Fruit fly (Drosophila melanogaster) whole organism, wandering third instar larva: ENCODE measurements around the gene Sod1.

ENCODE experiments used
- Abd-B ChIP-seq: fragments of >200 bp; optimal IDR thresholded peaks from 2 replicates; lab custom pipeline; 2017; ENCODE audit warnings: missing biosample characterization, missing genetic modification characterization
- CG32264 ChIP-seq: fragments of 200-800 bp; sonication (Bioruptor generic); optimal IDR thresholded peaks from 2 replicates; lab custom pipeline; 2016; ENCODE audit warnings: missing biosample characterization, missing genetic modification characterization
- CG9705 ChIP-seq: fragments of 200-800 bp; sonication (Bioruptor generic); optimal IDR thresholded peaks from 2 replicates; lab custom pipeline; 2018; ENCODE audit warnings: missing biosample characterization, mild to moderate bottlenecking, missing genetic modification characterization
- CrebA ChIP-seq: fragments of 200-800 bp; sonication (Bioruptor generic); optimal IDR thresholded peaks from 2 replicates; lab custom pipeline; 2016; ENCODE audit warnings: missing biosample characterization, mild to moderate bottlenecking, missing genetic modification characterization, borderline replicate concordance
- Dfd ChIP-seq: fragments of >200 bp; optimal IDR thresholded peaks from 2 replicates; lab custom pipeline; 2017; ENCODE audit warnings: missing biosample characterization, missing genetic modification characterization
- Dif ChIP-seq: fragments of 200-275, 200-300 bp; sonication (Bioruptor generic); optimal IDR thresholded peaks from 2 replicates; lab custom pipeline; 2018; ENCODE audit warnings: missing biosample characterization, missing genetic modification characterization; ENCODE audit not compliant: partially characterized antibody
- GATAd ChIP-seq: sonication (Bioruptor generic); optimal IDR thresholded peaks from 2 replicates; lab custom pipeline; 2016; ENCODE audit warnings: missing biosample characterization, missing genetic modification characterization
- HLH106 ChIP-seq: fragments of 200-800 bp; optimal IDR thresholded peaks from 3 replicates; lab custom pipeline; 2019; ENCODE audit warnings: missing biosample characterization, mild to moderate bottlenecking, missing genetic modification characterization, moderate library complexity
- Hnf4 ChIP-seq: fragments of 200-800 bp; sonication (Bioruptor generic); optimal IDR thresholded peaks from 2 replicates; lab custom pipeline; 2016; ENCODE audit warnings: missing biosample characterization, mild to moderate bottlenecking, missing genetic modification characterization
- Hr78 ChIP-seq: fragments of >200 bp; optimal IDR thresholded peaks from 2 replicates; lab custom pipeline; 2017; ENCODE audit warnings: missing biosample characterization, missing genetic modification characterization
- Hr83 ChIP-seq: fragments of 200-300 bp; sonication (Bioruptor generic); optimal IDR thresholded peaks from 2 replicates; lab custom pipeline; 2016; ENCODE audit warnings: missing biosample characterization, mild to moderate bottlenecking, missing genetic modification characterization, moderate library complexity; ENCODE audit not compliant: poor library complexity, severe bottlenecking
- Jra ChIP-seq: sonication (Bioruptor generic); optimal IDR thresholded peaks from 2 replicates; lab custom pipeline; 2016; ENCODE audit warnings: missing biosample characterization, missing genetic modification characterization
- Mio ChIP-seq: sonication (Bioruptor generic); optimal IDR thresholded peaks from 2 replicates; lab custom pipeline; 2016; ENCODE audit warnings: missing biosample characterization, missing genetic modification characterization
- Myc ChIP-seq: fragments of >200 bp; optimal IDR thresholded peaks from 2 replicates; lab custom pipeline; 2017
- N ChIP-seq: fragments of >200 bp; optimal IDR thresholded peaks from 2 replicates; lab custom pipeline; 2018; ENCODE audit warnings: missing biosample characterization, missing external identifiers, missing genetic modification characterization
- OdsH ChIP-seq: fragments of 200-800 bp; sonication (Bioruptor generic); optimal IDR thresholded peaks from 2 replicates; lab custom pipeline; 2016; ENCODE audit warnings: missing biosample characterization, mild to moderate bottlenecking, missing genetic modification characterization
- Rel ChIP-seq, 2 experiments: fragments of 200-800 bp; sonication (Bioruptor generic) in 1 of 2; optimal IDR thresholded peaks; 2 replicates in 1 of 2; 3 replicates in 1 of 2; lab custom pipeline; 2016 to 2019; ENCODE audit warnings: mild to moderate bottlenecking in 2 of 2, missing biosample characterization in 2 of 2, missing genetic modification characterization in 2 of 2, moderate library complexity in 1 of 2
- Sp1 ChIP-seq: fragments of 200-800 bp; sonication (Bioruptor generic); optimal IDR thresholded peaks from 3 replicates; lab custom pipeline; 2019; ENCODE audit warnings: missing biosample characterization, mild to moderate bottlenecking, missing genetic modification characterization, moderate library complexity
- Vsx2 ChIP-seq: fragments of 200-300, 225-300 bp; sonication (Bioruptor generic); optimal IDR thresholded peaks from 2 replicates; lab custom pipeline; 2018; ENCODE audit warnings: missing biosample characterization, missing genetic modification characterization; ENCODE audit not compliant: partially characterized antibody
- br ChIP-seq: fragments of 200-800 bp; sonication (Bioruptor generic); optimal IDR thresholded peaks from 2 replicates; lab custom pipeline; 2016; ENCODE audit warnings: missing biosample characterization, missing genetic modification characterization
- brk ChIP-seq: fragments of 200-800 bp; sonication (Bioruptor generic); optimal IDR thresholded peaks from 2 replicates; lab custom pipeline; 2016; ENCODE audit warnings: missing biosample characterization, mild to moderate bottlenecking, missing genetic modification characterization
- dl ChIP-seq, 2 experiments: fragments of 175-275, 200-275 bp in 1 of 2; fragments of 200-275 bp in 1 of 2; sonication (Bioruptor generic); optimal IDR thresholded peaks; lab custom pipeline; 2018; ENCODE audit warnings: mild to moderate bottlenecking in 2 of 2, missing biosample characterization in 2 of 2, missing genetic modification characterization in 2 of 2, moderate library complexity in 2 of 2; ENCODE audit not compliant: partially characterized antibody in 2 of 2, insufficient read depth in 1 of 2
- dmrt93B ChIP-seq: fragments of 200-800 bp; sonication (Bioruptor generic); optimal IDR thresholded peaks from 2 replicates; lab custom pipeline; 2018; ENCODE audit warnings: missing biosample characterization, mild to moderate bottlenecking, missing genetic modification characterization
- dsf ChIP-seq: sonication (Bioruptor generic); optimal IDR thresholded peaks from 2 replicates; lab custom pipeline; 2016; ENCODE audit warnings: missing biosample characterization, missing genetic modification characterization, borderline replicate concordance
- ey ChIP-seq: fragments of 200-800 bp; sonication (Bioruptor generic); optimal IDR thresholded peaks from 2 replicates; lab custom pipeline; 2016; ENCODE audit warnings: missing biosample characterization, missing genetic modification characterization
- foxo ChIP-seq, 2 experiments: fragments of 200-800 bp; sonication (Bioruptor generic); optimal IDR thresholded peaks; 2 replicates in 1 of 2; 3 replicates in 1 of 2; lab custom pipeline; 2016 to 2017; ENCODE audit warnings: missing biosample characterization in 2 of 2, missing genetic modification characterization in 2 of 2
- fru ChIP-seq: fragments of 200-800 bp; sonication (Bioruptor generic); optimal IDR thresholded peaks from 3 replicates; lab custom pipeline; 2016; ENCODE audit warnings: missing biosample characterization, mild to moderate bottlenecking, missing genetic modification characterization
- h ChIP-seq: fragments of 200-800 bp; sonication (Bioruptor generic); optimal IDR thresholded peaks from 3 replicates; lab custom pipeline; 2016; ENCODE audit warnings: missing biosample characterization, mild to moderate bottlenecking, missing genetic modification characterization
- jim ChIP-seq: fragments of 175-275, 200-325 bp; sonication (Bioruptor generic); optimal IDR thresholded peaks from 2 replicates; lab custom pipeline; 2016; ENCODE audit warnings: missing biosample characterization, mild to moderate bottlenecking, missing genetic modification characterization
- lola ChIP-seq: fragments of >200 bp; optimal IDR thresholded peaks from 2 replicates; lab custom pipeline; 2017; ENCODE audit warnings: missing biosample characterization, missing genetic modification characterization
- pan ChIP-seq: fragments of >200 bp; optimal IDR thresholded peaks from 2 replicates; lab custom pipeline; 2017
- psq ChIP-seq: fragments of 200-800 bp; sonication (Bioruptor generic); optimal IDR thresholded peaks from 3 replicates; lab custom pipeline; 2017; ENCODE audit warnings: missing biosample characterization, mild to moderate bottlenecking, missing genetic modification characterization, moderate library complexity
- rgr ChIP-seq: fragments of 200-800 bp; sonication (Bioruptor generic); optimal IDR thresholded peaks from 3 replicates; lab custom pipeline; 2016; ENCODE audit warnings: missing biosample characterization, mild to moderate bottlenecking, missing genetic modification characterization
- sage ChIP-seq: fragments of 200-800 bp; sonication (Bioruptor generic); optimal IDR thresholded peaks from 2 replicates; lab custom pipeline; 2016; ENCODE audit warnings: missing biosample characterization, mild to moderate bottlenecking, missing genetic modification characterization
- sv ChIP-seq: fragments of 200-800 bp; sonication (Bioruptor generic); optimal IDR thresholded peaks from 3 replicates; lab custom pipeline; 2016; ENCODE audit warnings: missing biosample characterization, missing genetic modification characterization
- tai ChIP-seq: sonication (Bioruptor generic); optimal IDR thresholded peaks from 2 replicates; lab custom pipeline; 2016; ENCODE audit warnings: missing biosample characterization, missing genetic modification characterization
- usp ChIP-seq: fragments of >200 bp; optimal IDR thresholded peaks from 2 replicates; lab custom pipeline; 2017; ENCODE audit warnings: missing biosample characterization, missing genetic modification characterization
- woc ChIP-seq: sonication (Bioruptor generic); optimal IDR thresholded peaks from 2 replicates; lab custom pipeline; 2016; ENCODE audit warnings: missing biosample characterization, mild to moderate bottlenecking, missing genetic modification characterization

The Sod1 gene

DNA sequence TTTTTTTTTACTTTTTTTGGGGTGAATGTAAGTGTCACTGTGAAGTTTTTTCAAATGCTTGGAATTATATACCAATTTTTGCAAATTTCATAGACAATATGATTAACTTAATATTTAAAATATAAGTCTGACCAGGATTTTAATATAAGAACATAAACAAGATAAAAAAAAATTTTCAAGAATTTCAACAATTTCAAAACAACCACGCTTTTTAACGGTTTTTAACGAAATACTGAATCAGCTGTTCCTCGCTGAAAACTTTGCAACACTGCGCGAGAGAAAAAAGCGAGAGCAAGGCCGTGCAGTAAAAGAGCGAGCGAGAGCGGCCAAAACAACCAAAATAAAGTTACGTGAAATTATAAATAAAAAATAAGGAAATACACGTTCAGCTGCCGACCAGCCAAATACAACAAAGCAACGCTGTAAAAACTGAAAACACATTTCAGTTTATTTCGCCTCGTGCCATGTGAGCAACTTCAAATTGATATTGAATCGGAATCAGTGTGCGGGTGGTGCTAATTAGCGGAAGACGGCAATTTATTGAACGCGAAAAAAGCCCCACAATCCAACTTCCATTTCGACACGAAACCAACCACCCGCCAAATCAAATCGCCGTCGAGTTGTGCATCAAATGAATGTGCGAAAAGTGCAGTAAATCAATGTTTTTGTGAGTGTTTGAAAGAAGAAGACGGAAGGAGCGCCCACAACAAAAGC is 17.2 kb downstream of the Sod1 start, which contains the start of the genes CG46439, Iyd and CG33947 (continued):
- TF ChIP-seq Vsx2 (GFP tag; lab: Kevin White, UChicago) (peak; percentile 75), dmrt93B (GFP tag; lab: Kevin White, UChicago) (no peak), CG9705 (no peak), Sp1 (GFP tag; lab: Kevin White, UChicago) (peak; percentile 53)

DNA sequence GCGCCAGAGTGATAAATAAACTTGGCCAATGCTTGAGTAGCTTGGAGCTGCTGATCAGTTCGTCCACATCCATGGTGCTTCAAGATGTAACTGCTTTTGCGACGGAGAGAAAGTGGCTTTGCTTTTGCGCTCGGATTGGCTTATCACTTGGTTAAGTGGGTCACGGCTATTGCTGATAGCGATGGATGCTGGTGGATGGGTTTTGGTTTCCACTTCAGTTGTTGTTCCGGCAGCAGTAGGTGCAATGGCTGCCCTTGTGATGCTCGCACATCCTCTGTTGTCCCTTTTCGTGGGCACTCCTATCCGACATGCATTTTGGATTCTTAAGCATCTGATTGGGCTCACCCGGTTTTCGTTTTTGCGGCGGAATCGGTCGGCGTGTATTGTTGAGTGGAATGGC is 19.3 kb downstream of the Sod1 start:
- TF ChIP-seq woc (GFP tag; lab: Kevin White, UChicago) (no peak), h (GFP tag; lab: Kevin White, UChicago) (no peak), Rel (GFP tag; optimal IDR thresholded peaks at IDR 0.05; lab: Kevin White, UChicago) (no peak), Rel (tag; optimal IDR thresholded peaks at IDR 0.05; lab: Kevin White, UChicago) (no peak), psq (GFP tag; lab: Kevin White, UChicago) (no peak), foxo (GFP tag; optimal IDR thresholded peaks at IDR 0.05; lab: Kevin White, UChicago) (no peak), sv (GFP tag; lab: Kevin White, UChicago) (no peak), Hr78 (GFP tag; lab: Kevin White, UChicago) (no peak), dmrt93B (GFP tag; lab: Kevin White, UChicago) (no peak), HLH106 (tag; lab: Kevin White, UChicago) (no peak)

DNA sequence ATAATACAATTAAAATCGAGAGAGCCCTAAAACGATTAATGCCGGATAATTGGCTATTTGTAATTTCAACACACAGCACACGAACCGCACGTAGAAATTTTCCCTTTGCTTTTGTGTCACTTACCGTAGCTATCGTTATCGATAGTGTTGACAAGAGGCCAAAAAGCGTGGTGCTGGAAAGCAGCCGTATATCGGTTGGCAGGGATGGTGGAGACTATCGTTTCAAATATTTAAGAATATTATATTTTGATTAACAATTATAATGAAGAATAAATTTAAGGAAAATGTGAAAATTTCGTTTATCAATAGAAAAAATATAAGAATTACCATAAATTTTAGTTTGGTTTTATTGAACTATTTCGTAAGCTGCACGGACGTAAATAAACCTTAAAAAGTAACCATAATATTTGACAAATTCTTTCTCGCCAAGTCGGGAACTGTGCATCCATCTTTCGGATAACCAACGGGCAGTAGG is 20.5 kb downstream of the Sod1 start, which contains the start of gene JIL-1:
TSS of gene JIL-1 (minus strand) at position 148 of the 475 bp plus-strand sequence.
- TF ChIP-seq Sp1 (GFP tag; lab: Kevin White, UChicago): peak; percentile 56
- peak; percentile 40 for TF ChIP-seq tai
- peak; percentile 66 for TF ChIP-seq br
- TF ChIP-seq Hr78 (GFP tag; lab: Kevin White, UChicago): no peak
- peak; percentile 60 for TF ChIP-seq dsf (GFP tag; lab: Kevin White, UChicago)
- peak; percentile 2 for TF ChIP-seq Myc (lab: Kevin White, UChicago)
- peak; percentile 41 for TF ChIP-seq GATAd (GFP tag; lab: Kevin White, UChicago)
- TF ChIP-seq woc (GFP tag; lab: Kevin White, UChicago): peak; percentile 76
- no peak for TF ChIP-seq dl (GFP tag; optimal IDR thresholded peaks at IDR 0.05; lab: Kevin White, UChicago; ENCODE audit: insufficient read depth in 1 of 2, partially characterized antibody in 2 of 2)
- peak; percentile 51 for TF ChIP-seq ey (GFP tag; lab: Kevin White, UChicago)
- TF ChIP-seq sv (GFP tag; lab: Kevin White, UChicago): peak; percentile 69
- no peak for TF ChIP-seq usp
- no peak for TF ChIP-seq N
- TF ChIP-seq Hnf4 (GFP tag; lab: Kevin White, UChicago): peak; percentile 83
- no peak for TF ChIP-seq CrebA
- TF ChIP-seq sage: peak; percentile 65
- TF ChIP-seq Rel (GFP tag; optimal IDR thresholded peaks at IDR 0.05; lab: Kevin White, UChicago): peak; percentile 36
- TF ChIP-seq Rel (tag; optimal IDR thresholded peaks at IDR 0.05; lab: Kevin White, UChicago): peak; percentile 32
- TF ChIP-seq OdsH (GFP tag; lab: Kevin White, UChicago): peak; percentile 20
- peak; percentile 75 for TF ChIP-seq psq (GFP tag; lab: Kevin White, UChicago)
- TF ChIP-seq Abd-B (GFP tag; lab: Kevin White, UChicago): no peak
- TF ChIP-seq pan: no peak
- peak; percentile 0 for TF ChIP-seq Mio (GFP tag; lab: Kevin White, UChicago)
- TF ChIP-seq Jra (GFP tag; lab: Kevin White, UChicago): peak; percentile 75
- peak; percentile 77 for TF ChIP-seq h (GFP tag; lab: Kevin White, UChicago)
- no peak for TF ChIP-seq Dfd (GFP tag; lab: Kevin White, UChicago)
- TF ChIP-seq dmrt93B (GFP tag; lab: Kevin White, UChicago): no peak
- TF ChIP-seq Vsx2 (GFP tag; lab: Kevin White, UChicago): peak; percentile 25
- TF ChIP-seq CG32264: no peak
- TF ChIP-seq jim (GFP tag; lab: Kevin White, UChicago): peak; percentile 6
- TF ChIP-seq fru (GFP tag; lab: Kevin White, UChicago): peak; percentile 62
- peak in 1 of 2 experiments; percentile 78 for TF ChIP-seq foxo (GFP tag; optimal IDR thresholded peaks at IDR 0.05; lab: Kevin White, UChicago)
- peak; percentile 74 for TF ChIP-seq rgr (GFP tag; lab: Kevin White, UChicago)
- no peak for TF ChIP-seq lola (GFP tag; lab: Kevin White, UChicago)
- peak; percentile 29 for TF ChIP-seq CG9705
- TF ChIP-seq Dif (GFP tag; lab: Kevin White, UChicago): no peak
- peak; percentile 68 for TF ChIP-seq HLH106 (tag; lab: Kevin White, UChicago)
- TF ChIP-seq brk (GFP tag; lab: Kevin White, UChicago): peak; percentile 69
- peak; percentile 38 for TF ChIP-seq Hr83 (GFP tag; lab: Kevin White, UChicago)
